Fruit fly (Drosophila melanogaster): ENCODE results near the gene CG4896.
A peak's percentile ranks its signal among the peaks of the same experiment; 100 is the strongest.

The CG4896 gene

DNA sequence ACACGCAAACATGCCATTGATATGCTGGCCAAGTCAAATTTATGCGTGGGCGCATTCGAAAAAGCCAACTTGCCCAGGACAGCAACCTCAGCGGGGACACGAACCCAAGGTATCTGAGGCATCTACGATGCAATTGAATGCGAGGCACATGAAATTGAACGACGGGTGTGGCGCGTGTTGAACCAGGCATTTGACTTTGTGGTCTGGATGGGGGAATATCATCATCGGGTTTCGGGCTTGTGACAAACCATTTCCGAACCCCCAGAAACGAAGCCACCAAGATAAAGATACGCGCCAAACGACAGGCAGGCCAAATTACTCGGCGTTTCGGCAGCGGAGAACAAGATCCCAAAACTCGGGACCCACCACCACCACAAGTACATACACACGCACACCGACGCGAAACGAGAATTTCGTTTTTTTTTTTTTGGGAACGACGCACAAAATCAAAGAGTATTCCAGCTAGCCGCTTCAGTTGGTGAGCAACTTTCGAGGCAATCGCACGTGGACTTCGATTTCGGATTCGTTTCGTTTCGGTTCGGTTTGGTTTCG lies 34.7 kb upstream of the CG4896 start, which contains the start of gene MFS3 (continued):
- TF ChIP-seq OdsH (GFP tag; optimal IDR thresholded peaks at IDR 0.05) (no peak), CG32264 (GFP tag; optimal IDR thresholded peaks at IDR 0.05) (no peak), h (GFP tag; optimal IDR thresholded peaks at IDR 0.05) (peak; percentile 42)

DNA sequence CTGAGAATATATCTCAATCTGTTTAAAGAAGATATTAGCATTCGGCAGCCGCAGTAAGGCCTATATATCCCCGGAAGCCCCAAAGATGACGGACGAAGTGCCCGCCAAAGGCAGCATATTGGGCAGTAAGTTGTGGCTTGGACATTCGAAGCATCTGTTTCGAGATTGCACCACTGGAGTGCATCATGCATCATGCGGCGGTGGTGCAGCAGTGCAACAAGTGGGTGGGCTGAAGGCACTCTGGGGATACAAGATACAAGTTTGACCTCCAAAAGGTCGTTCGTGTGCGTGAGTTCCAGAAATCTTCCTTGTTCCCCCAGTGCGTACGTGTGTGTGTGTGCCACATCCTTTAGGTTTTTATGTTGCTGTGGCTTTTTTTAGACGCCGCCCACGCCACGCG lies 34.2 kb upstream of the CG4896 start:
- TF ChIP-seq woc (GFP tag; optimal IDR thresholded peaks at IDR 0.05) = no peak
- no peak for TF ChIP-seq Rel (GFP tag; optimal IDR thresholded peaks at IDR 0.05)
- TF ChIP-seq Rel (tag; optimal IDR thresholded peaks at IDR 0.05) = no peak
- TF ChIP-seq ey (GFP tag; optimal IDR thresholded peaks at IDR 0.05) = no peak
- TF ChIP-seq lola (GFP tag; optimal IDR thresholded peaks at IDR 0.05) = no peak
- no peak for TF ChIP-seq Hr78 (GFP tag; optimal IDR thresholded peaks at IDR 0.05)
- TF ChIP-seq N (GFP tag; optimal IDR thresholded peaks at IDR 0.05) = no peak

DNA sequence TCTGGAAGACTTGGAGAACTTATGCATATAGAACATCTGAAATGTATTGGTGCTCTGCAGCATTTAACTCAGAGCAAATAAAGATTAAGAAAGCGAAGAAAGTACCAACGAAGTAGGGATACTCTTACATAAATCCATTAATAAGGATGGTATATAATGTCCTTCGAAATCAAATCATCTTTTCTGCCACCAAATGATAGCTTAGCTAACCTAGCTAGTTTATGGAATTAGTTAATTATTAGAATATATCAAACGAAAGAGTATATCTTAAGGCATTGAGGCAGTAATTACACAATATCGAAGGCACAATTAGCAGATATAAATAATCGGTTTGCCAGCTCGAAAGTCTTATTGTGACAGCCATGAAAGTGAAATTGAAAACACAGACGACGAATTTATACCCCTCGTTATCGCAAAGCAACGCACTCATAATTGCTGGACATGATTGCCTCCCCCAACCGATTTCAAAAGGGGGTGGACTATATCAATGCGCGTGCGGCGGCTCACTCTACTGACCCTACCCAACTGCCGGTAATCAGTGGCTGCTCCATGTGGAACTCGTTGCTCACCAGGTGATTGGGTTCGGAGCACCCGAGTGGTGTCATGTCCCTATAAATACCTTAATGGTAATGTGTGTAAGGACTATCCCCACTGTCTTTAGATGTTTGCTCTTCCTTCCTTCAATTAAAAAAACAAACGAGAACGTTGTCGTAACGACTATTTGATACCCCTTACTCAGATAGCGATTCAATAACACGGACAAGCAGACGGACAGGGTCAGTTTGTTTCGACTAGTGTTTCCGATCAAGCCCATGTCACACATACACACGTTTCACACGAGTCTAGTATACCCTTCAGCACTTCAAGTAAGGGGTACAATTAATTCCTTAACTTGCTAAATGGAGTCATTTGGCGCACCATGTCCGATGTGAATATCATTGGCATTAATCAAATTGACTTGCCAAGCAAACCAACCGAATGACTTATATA lies 32.8 kb upstream of the CG4896 start:
- TF ChIP-seq foxo (GFP tag; optimal IDR thresholded peaks at IDR 0.05) (peak; percentile 80 to 94), Sp1 (GFP tag; optimal IDR thresholded peaks at IDR 0.05) (peak; percentile 93), Rel (GFP tag; optimal IDR thresholded peaks at IDR 0.05) (peak; percentile 47), Rel (tag; optimal IDR thresholded peaks at IDR 0.05) (peak; percentile 66), Jra (GFP tag; optimal IDR thresholded peaks at IDR 0.05) (peak; percentile 64), br (GFP tag; optimal IDR thresholded peaks at IDR 0.05) (peak; percentile 89), GATAd (GFP tag; optimal IDR thresholded peaks at IDR 0.05) (no peak), h (GFP tag; optimal IDR thresholded peaks at IDR 0.05) (peak; percentile 96), psq (GFP tag; optimal IDR thresholded peaks at IDR 0.05) (peak; percentile 82), ey (GFP tag; optimal IDR thresholded peaks at IDR 0.05) (peak; percentile 93), fru (GFP tag; optimal IDR thresholded peaks at IDR 0.05) (peak; percentile 91), Dfd (GFP tag; optimal IDR thresholded peaks at IDR 0.05) (no peak), Mio (GFP tag; optimal IDR thresholded peaks at IDR 0.05) (peak; percentile 55), rgr (GFP tag; optimal IDR thresholded peaks at IDR 0.05) (peak; percentile 93), brk (GFP tag; optimal IDR thresholded peaks at IDR 0.05) (no peak), sv (GFP tag; optimal IDR thresholded peaks at IDR 0.05) (peak; percentile 40), dmrt93B (GFP tag; optimal IDR thresholded peaks at IDR 0.05) (peak; percentile 83), Dif (GFP tag; optimal IDR thresholded peaks at IDR 0.05; ENCODE audit: partially characterized antibody) (no peak), HLH106 (tag; optimal IDR thresholded peaks at IDR 0.05) (peak; percentile 91), CG32264 (GFP tag; optimal IDR thresholded peaks at IDR 0.05) (peak; percentile 75), woc (GFP tag; optimal IDR thresholded peaks at IDR 0.05) (no peak), OdsH (GFP tag; optimal IDR thresholded peaks at IDR 0.05) (peak; percentile 92), CG9705 (GFP tag; optimal IDR thresholded peaks at IDR 0.05) (peak; percentile 41)

DNA sequence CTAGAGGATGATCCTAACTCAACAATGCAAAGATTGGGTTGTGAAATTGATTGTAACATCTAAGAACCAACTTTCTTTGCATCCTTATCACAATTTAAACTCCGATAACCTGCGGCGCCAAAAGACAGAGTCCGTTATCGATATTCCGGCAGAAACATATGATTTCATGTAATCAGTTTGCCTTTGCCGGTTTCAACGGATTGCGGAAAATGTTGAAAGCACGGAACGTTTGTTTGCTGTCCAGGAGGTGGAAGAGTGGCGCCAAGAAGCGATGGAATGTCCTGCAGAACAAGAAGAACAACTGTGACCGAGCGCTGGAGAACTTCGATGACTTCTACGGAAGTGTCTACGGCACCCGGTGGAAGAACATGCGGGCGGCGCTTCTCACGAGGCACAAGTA lies 29.8 kb upstream of the CG4896 start:
- no peak for TF ChIP-seq GATAd (GFP tag; optimal IDR thresholded peaks at IDR 0.05)
- no peak for TF ChIP-seq sv (GFP tag; optimal IDR thresholded peaks at IDR 0.05)
- no peak for TF ChIP-seq Myc (optimal IDR thresholded peaks at IDR 0.05)
- no peak for TF ChIP-seq CG32264 (GFP tag; optimal IDR thresholded peaks at IDR 0.05)
- TF ChIP-seq Hr78 (GFP tag; optimal IDR thresholded peaks at IDR 0.05) = no peak
- no peak for TF ChIP-seq sage (GFP tag; optimal IDR thresholded peaks at IDR 0.05)
- TF ChIP-seq CG9705 (GFP tag; optimal IDR thresholded peaks at IDR 0.05) = no peak
- TF ChIP-seq ey (GFP tag; optimal IDR thresholded peaks at IDR 0.05) = no peak
- TF ChIP-seq Hnf4 (GFP tag; optimal IDR thresholded peaks at IDR 0.05) = no peak
- no peak for TF ChIP-seq tai (GFP tag; optimal IDR thresholded peaks at IDR 0.05)
- no peak for TF ChIP-seq h (GFP tag; optimal IDR thresholded peaks at IDR 0.05)
- TF ChIP-seq Mio (GFP tag; optimal IDR thresholded peaks at IDR 0.05) = no peak
- no peak for TF ChIP-seq fru (GFP tag; optimal IDR thresholded peaks at IDR 0.05)
- TF ChIP-seq psq (GFP tag; optimal IDR thresholded peaks at IDR 0.05) = no peak
- no peak for TF ChIP-seq HLH106 (tag; optimal IDR thresholded peaks at IDR 0.05)
- TF ChIP-seq jim (GFP tag; optimal IDR thresholded peaks at IDR 0.05) = no peak
- no peak for TF ChIP-seq Dfd (GFP tag; optimal IDR thresholded peaks at IDR 0.05)
